Worm (Caenorhabditis elegans) whole organism, young adult: ENCODE results near the gene F13E9.12.

Experiments used
- B0019.2 ChIP-seq: fragments of 200-800 bp; sonication (Bioruptor generic); conservative IDR thresholded peaks from 2 replicates; pipeline ENCODE4 v1.3.6; 2022; ENCODE audit warnings: missing genetic modification reagents, missing genetic modification characterization, missing compliant biosample characterization
- B0261.1 ChIP-seq: sonication (generic microtip); optimal IDR thresholded peaks from 2 replicates; lab custom pipeline; 2016; ENCODE audit warnings: mild to moderate bottlenecking, missing genetic modification characterization, moderate library complexity, missing compliant biosample characterization
- C06A6.2 ChIP-seq: fragments of 200-800 bp; sonication (Bioruptor generic); conservative IDR thresholded peaks from 2 replicates; pipeline ENCODE4 v1.3.6; 2022; ENCODE audit warnings: missing genetic modification characterization, missing compliant biosample characterization
- C17E4.6 ChIP-seq: fragments of 200-800 bp; sonication (Bioruptor generic); IDR thresholded peaks from 2 replicates; pipeline ENCODE4 v1.3.6; 2022; ENCODE audit warnings: missing genetic modification reagents, missing genetic modification characterization, missing compliant biosample characterization
- F37B4.10 ChIP-seq: fragments of 200-800 bp; sonication (Bioruptor generic); IDR thresholded peaks from 2 replicates; pipeline ENCODE4 v1.3.6; 2022; ENCODE audit warnings: missing genetic modification characterization, missing compliant biosample characterization
- F52B5.7 ChIP-seq: sonication (generic microtip); optimal IDR thresholded peaks from 2 replicates; lab custom pipeline; 2016; ENCODE audit warnings: mild to moderate bottlenecking, missing genetic modification characterization, missing compliant biosample characterization
- F57C9.4 ChIP-seq: sonication (generic microtip); optimal IDR thresholded peaks from 2 replicates; lab custom pipeline; 2017; ENCODE audit warnings: mild to moderate bottlenecking, missing genetic modification characterization, missing compliant biosample characterization
- Y56A3A.18 ChIP-seq: fragments of 200-800 bp; sonication (Bioruptor generic); IDR thresholded peaks from 2 replicates; pipeline ENCODE4 v1.3.6; 2022; ENCODE audit warnings: missing genetic modification reagents, missing genetic modification characterization, missing compliant biosample characterization
- Y95B8A.8 ChIP-seq: fragments of 200-800 bp; sonication (Bioruptor generic); IDR thresholded peaks from 2 replicates; pipeline ENCODE4 v1.3.6; 2022; ENCODE audit warnings: missing genetic modification reagents, missing genetic modification characterization, missing compliant biosample characterization
- ama-1 ChIP-seq, 3 experiments: fragments of 150-350 bp in 1 of 3; sonication (generic microtip) in 2 of 3; optimal IDR thresholded peaks; 2 replicates each; lab custom pipeline; 2014 to 2018; ENCODE audit warnings: missing biosample characterization in 2 of 3, missing genetic modification characterization in 2 of 3, missing genetic modification reagents in 2 of 3
- aptf-2 ChIP-seq: fragments of 200-800 bp; sonication (Bioruptor generic); conservative IDR thresholded peaks from 2 replicates; pipeline ENCODE4 v1.3.6; 2022; ENCODE audit warnings: missing genetic modification reagents, missing genetic modification characterization, missing compliant biosample characterization
- ccch-3 ChIP-seq: fragments of 200-800 bp; sonication (Bioruptor generic); optimal IDR thresholded peaks from 2 replicates; lab custom pipeline; 2018; ENCODE audit warnings: mild to moderate bottlenecking, missing genetic modification characterization, missing compliant biosample characterization
- ceh-100 ChIP-seq: fragments of 200-800 bp; sonication (Bioruptor generic); IDR thresholded peaks from 2 replicates; pipeline ENCODE4 v1.3.6; 2022; ENCODE audit warnings: missing genetic modification reagents, missing genetic modification characterization, missing compliant biosample characterization
- ceh-27 ChIP-seq: fragments of 200-800 bp; sonication (Bioruptor generic); optimal IDR thresholded peaks from 2 replicates; lab custom pipeline; 2018; ENCODE audit warnings: mild to moderate bottlenecking, missing genetic modification characterization, moderate library complexity, missing compliant biosample characterization
- ceh-58 ChIP-seq: fragments of 200-800 bp; sonication (Bioruptor generic); IDR thresholded peaks from 2 replicates; pipeline ENCODE4 v1.3.6; 2022; ENCODE audit warnings: missing genetic modification characterization, missing compliant biosample characterization
- ceh-91 ChIP-seq: fragments of 200-800 bp; sonication (Bioruptor generic); IDR thresholded peaks from 2 replicates; pipeline ENCODE4 v1.3.6; 2022; ENCODE audit warnings: missing genetic modification reagents, missing genetic modification characterization, missing compliant biosample characterization
- dox-1 ChIP-seq: fragments of 200-800 bp; sonication (Bioruptor generic); IDR thresholded peaks from 2 replicates; pipeline ENCODE4 v1.3.6; 2022; ENCODE audit warnings: missing genetic modification reagents, missing genetic modification characterization, missing compliant biosample characterization
- ekl-4 ChIP-seq: fragments of 200-800 bp; sonication (Bioruptor generic); IDR thresholded peaks from 2 replicates; pipeline ENCODE4 v1.3.6; 2022; ENCODE audit warnings: missing genetic modification reagents, missing genetic modification characterization, missing compliant biosample characterization
- hrde-1 ChIP-seq: sonication (generic microtip); optimal IDR thresholded peaks from 2 replicates; lab custom pipeline; 2016; ENCODE audit warnings: missing genetic modification characterization, mild to moderate bottlenecking, missing compliant biosample characterization, moderate library complexity, missing genotype, missing genetic modification reagents, borderline replicate concordance
- hsf-1 ChIP-seq: fragments of 200-800 bp; sonication (Bioruptor generic); IDR thresholded peaks from 2 replicates; pipeline ENCODE4 v1.3.6; 2022; ENCODE audit warnings: missing genetic modification reagents, missing genetic modification characterization, missing compliant biosample characterization
- lag-1 ChIP-seq: fragments of 200-800 bp; sonication (Bioruptor generic); IDR thresholded peaks from 2 replicates; pipeline ENCODE4 v1.3.6; 2022; ENCODE audit warnings: missing genetic modification reagents, missing genetic modification characterization, missing compliant biosample characterization
- lin-54 ChIP-seq: fragments of 200-800 bp; sonication (Bioruptor generic); optimal IDR thresholded peaks from 2 replicates; lab custom pipeline; 2018; ENCODE audit warnings: mild to moderate bottlenecking, missing genetic modification characterization, missing compliant biosample characterization
- nhr-120 ChIP-seq: fragments of 200-800 bp; sonication (Bioruptor generic); IDR thresholded peaks from 2 replicates; pipeline ENCODE4 v1.3.6; 2022; ENCODE audit warnings: missing genetic modification characterization, missing compliant biosample characterization
- nhr-27 ChIP-seq: fragments of 200-800 bp; sonication (Bioruptor generic); optimal IDR thresholded peaks from 2 replicates; lab custom pipeline; 2018; ENCODE audit warnings: mild to moderate bottlenecking, missing genetic modification characterization, moderate library complexity, missing compliant biosample characterization
- nhr-80 ChIP-seq: sonication (generic microtip); optimal IDR thresholded peaks from 2 replicates; lab custom pipeline; 2016; ENCODE audit warnings: missing genetic modification characterization, missing compliant biosample characterization
- rcor-1 ChIP-seq: fragments of 200-800 bp; sonication (Bioruptor generic); IDR thresholded peaks from 2 replicates; pipeline ENCODE4 v1.3.6; 2022; ENCODE audit warnings: missing genetic modification reagents, missing genetic modification characterization, missing compliant biosample characterization
- repo-1 ChIP-seq: sonication (generic microtip); optimal IDR thresholded peaks from 2 replicates; lab custom pipeline; 2017; ENCODE audit warnings: mild to moderate bottlenecking, missing genetic modification characterization, missing compliant biosample characterization
- snpc-4 ChIP-seq, 5 experiments: fragments of 150-350 bp in 1 of 5; sonication (generic microtip) in 4 of 5; optimal IDR thresholded peaks; 2 replicates each; lab custom pipeline; 2014 to 2018; ENCODE audit warnings: missing genetic modification characterization in 5 of 5, missing biosample characterization in 3 of 5, antibody characterized with exemption in 2 of 5, mild to moderate bottlenecking in 2 of 5, missing compliant biosample characterization in 2 of 5, missing genotype in 2 of 5, moderate library complexity in 2 of 5, missing genetic modification reagents in 1 of 5
- somi-1 ChIP-seq: fragments of 200-800 bp; sonication (Bioruptor generic); optimal IDR thresholded peaks from 2 replicates; lab custom pipeline; 2018; ENCODE audit warnings: mild to moderate bottlenecking, missing genetic modification characterization, missing compliant biosample characterization
- tbp1 ChIP-seq: fragments of 200-800 bp; sonication (Bioruptor generic); optimal IDR thresholded peaks from 2 replicates; lab custom pipeline; 2018; ENCODE audit warnings: mild to moderate bottlenecking, missing genetic modification characterization, missing compliant biosample characterization
- tbx-9 ChIP-seq: sonication (generic microtip); optimal IDR thresholded peaks from 2 replicates; lab custom pipeline; 2016; ENCODE audit warnings: borderline replicate concordance, missing genetic modification characterization, inconsistent platforms, missing compliant biosample characterization
- xnd-1 ChIP-seq: sonication (generic microtip); optimal IDR thresholded peaks from 2 replicates; lab custom pipeline; 2016; ENCODE audit warnings: missing genotype, missing genetic modification reagents, missing genetic modification characterization, missing compliant biosample characterization
- zim-3 ChIP-seq: sonication (generic microtip); optimal IDR thresholded peaks from 2 replicates; lab custom pipeline; 2017; ENCODE audit warnings: mild to moderate bottlenecking, missing genetic modification characterization, moderate library complexity, missing compliant biosample characterization
- ztf-22 ChIP-seq: fragments of 200-800 bp; sonication (Bioruptor generic); optimal IDR thresholded peaks from 2 replicates; lab custom pipeline; 2018; ENCODE audit warnings: mild to moderate bottlenecking, missing genetic modification characterization, moderate library complexity, missing compliant biosample characterization
- ztf-26 ChIP-seq: sonication (generic microtip); optimal IDR thresholded peaks from 2 replicates; lab custom pipeline; 2017; ENCODE audit warnings: missing genetic modification characterization, missing compliant biosample characterization

F13E9.12 gene

ce11 chrIV:10918877-10919560 is 44.6 kb upstream of the F13E9.12 start (continued):
- TF ChIP-seq ekl-4 (GFP tag; lab: Robert Waterston, UW) (peak; percentile 43), ceh-58 (GFP tag; lab: Robert Waterston, UW) (no peak), dox-1 (GFP tag; lab: Robert Waterston, UW) (peak; percentile 84), ztf-26 (tag; lab: Kevin White, UChicago) (peak; percentile 59), hrde-1 (tag; lab: Kevin White, UChicago) (no peak), somi-1 (peak; percentile 38), ceh-91 (peak; percentile 68), tbp1 (GFP tag; lab: Kevin White, UChicago) (peak; percentile 38), ama-1 (optimal IDR thresholded peaks at IDR 0.05; lab: Kevin White, UChicago) (no peak), ama-1 (GFP tag; optimal IDR thresholded peaks at IDR 0.05; lab: Kevin White, UChicago) (no peak), ceh-27 (GFP tag; lab: Kevin White, UChicago) (peak; percentile 87), Y56A3A.18 (GFP tag; lab: Robert Waterston, UW) (no peak), Y95B8A.8 (no peak), xnd-1 (peak; percentile 70), aptf-2 (GFP tag; lab: Robert Waterston, UW) (no peak), ceh-100 (GFP tag; lab: Robert Waterston, UW) (no peak), ccch-3 (GFP tag; lab: Kevin White, UChicago) (no peak)

- TF ChIP-seq nhr-27 (tag; lab: Kevin White, UChicago): no peak
- TF ChIP-seq C06A6.2: no peak
- TF ChIP-seq B0019.2: no peak
- no peak for TF ChIP-seq B0261.1 (tag; lab: Kevin White, UChicago)
- no peak for TF ChIP-seq rcor-1 (GFP tag; lab: Robert Waterston, UW)
- TF ChIP-seq Y56A3A.18 (GFP tag; lab: Robert Waterston, UW): no peak
- no peak for TF ChIP-seq lin-54 (GFP tag; lab: Kevin White, UChicago)
- no peak for TF ChIP-seq F52B5.7 (tag; lab: Kevin White, UChicago)
- TF ChIP-seq hsf-1: no peak
- no peak for TF ChIP-seq lag-1 (GFP tag; lab: Robert Waterston, UW)
- no peak for TF ChIP-seq ztf-22
- TF ChIP-seq F37B4.10 (GFP tag; lab: Robert Waterston, UW): no peak
Measured at ce11 chrIV:10916134-10916533, 41.7 kb upstream of the F13E9.12 start.

- peak; percentile 4 for TF ChIP-seq nhr-80 (tag; lab: Kevin White, UChicago)
- TF ChIP-seq C17E4.6 (GFP tag; lab: Robert Waterston, UW): no peak
- no peak for TF ChIP-seq tbx-9
- TF ChIP-seq ceh-58 (GFP tag; lab: Robert Waterston, UW): no peak
- TF ChIP-seq snpc-4 (GFP tag; optimal IDR thresholded peaks at IDR 0.05; lab: Kevin White, UChicago): no peak
- TF ChIP-seq snpc-4 (tag; optimal IDR thresholded peaks at IDR 0.05; lab: Kevin White, UChicago): no peak
Measured at ce11 chrIV:10915388-10915787, 41.0 kb upstream of the F13E9.12 start, which contains the start of gene ZK593.3. Gene ZK593.3 (plus strand): TSS chrIV:10915688.

- TF ChIP-seq zim-3: no peak
- TF ChIP-seq repo-1 (tag; lab: Kevin White, UChicago): peak; percentile 59
- TF ChIP-seq nhr-120 (GFP tag; lab: Robert Waterston, UW): no peak
- TF ChIP-seq F57C9.4 (tag; lab: Kevin White, UChicago): no peak
- TF ChIP-seq, all 124 proteins: peak for 1
Measured at ce11 chrIV:10913081-10913480, 38.7 kb upstream of the F13E9.12 start, which contains the start of gene ZK593.2. Gene ZK593.2 (plus strand): TSS chrIV:10913381.
